Worm (Caenorhabditis elegans) whole organism, midembryonic: ENCODE measurements around the gene nhr-257.

Experiments used
- T22C8.4 ChIP-seq: fragments of 200-800 bp; sonication (Bioruptor generic); IDR thresholded peaks from 2 replicates; pipeline ENCODE4 v1.3.6; 2022; ENCODE audit warnings: missing genetic modification characterization, missing compliant biosample characterization
- flt-1 ChIP-seq: fragments of 200-800 bp; sonication (Bioruptor generic); IDR thresholded peaks from 2 replicates; pipeline ENCODE4 v1.3.6; 2022; ENCODE audit warnings: missing genetic modification characterization, missing compliant biosample characterization
- klf-2 ChIP-seq: fragments of 200-800 bp; sonication (Bioruptor generic); conservative IDR thresholded peaks from 2 replicates; pipeline ENCODE4 v1.3.6; 2022; ENCODE audit warnings: missing genetic modification reagents, missing genetic modification characterization, missing compliant biosample characterization
- med-1 ChIP-seq: sonication (generic microtip); optimal IDR thresholded peaks from 2 replicates; lab custom pipeline; 2017; ENCODE audit warnings: missing genetic modification characterization, mild to moderate bottlenecking, missing compliant biosample characterization, antibody characterized with exemption, missing genetic modification reagents; ENCODE audit not compliant: insufficient read depth
- ztf-29 ChIP-seq: fragments of 200-800 bp; sonication (Bioruptor generic); IDR thresholded peaks from 2 replicates; pipeline ENCODE4 v1.3.6; 2022; ENCODE audit warnings: missing genetic modification reagents, missing genetic modification characterization, missing compliant biosample characterization

DNA sequence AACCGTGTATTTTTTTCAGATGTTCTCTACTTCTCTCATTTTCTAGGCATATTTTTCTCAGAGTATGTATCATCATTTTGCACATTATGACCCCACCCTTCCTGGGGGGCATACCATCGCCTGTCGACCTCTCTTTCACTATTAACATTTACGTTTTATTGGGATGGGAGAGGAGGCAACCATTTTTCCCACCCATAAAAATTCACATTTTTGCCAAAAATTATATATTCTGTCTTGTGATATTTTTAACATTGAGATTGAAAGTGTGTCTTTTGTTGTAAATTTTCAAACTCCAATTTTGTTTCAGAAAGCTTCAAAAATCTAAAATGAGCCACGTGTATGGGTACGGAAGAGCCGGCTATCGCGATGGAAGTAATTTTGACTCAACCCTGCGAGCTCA, 42.0 kb downstream of the nhr-257 start, which contains the start of gene F53C3.7:
- TF ChIP-seq T22C8.4: no peak
- no peak for TF ChIP-seq flt-1 (GFP tag; lab: Robert Waterston, UW)
- TF ChIP-seq ztf-29 (GFP tag; lab: Robert Waterston, UW): no peak
- no peak for TF ChIP-seq med-1
- TF ChIP-seq klf-2 (GFP tag; lab: Robert Waterston, UW): no peak
